Fruit fly (Drosophila melanogaster) whole organism, embryonic: ENCODE measurements around the gene Tssk.

Source experiments
- Aef1 ChIP-seq: fragments of 200-800 bp; sonication (Bioruptor generic); IDR thresholded peaks from 3 replicates; pipeline ENCODE4 v1.3.6; 2022; ENCODE audit warnings: missing biosample characterization, missing genetic modification characterization
- Antp ChIP-seq: fragments of 200-800 bp; sonication (Bioruptor generic); optimal IDR thresholded peaks from 3 replicates; lab custom pipeline; 2016; ENCODE audit warnings: missing biosample characterization, missing genetic modification characterization
- Atf3 ChIP-seq: fragments of 200-800 bp; sonication (Bioruptor generic); optimal IDR thresholded peaks from 3 replicates; lab custom pipeline; 2016; ENCODE audit warnings: missing biosample characterization, missing genetic modification characterization
- CG10147 ChIP-seq: fragments of 200-800 bp; sonication (Bioruptor generic); optimal IDR thresholded peaks from 2 replicates; lab custom pipeline; 2019; ENCODE audit warnings: missing biosample characterization, mild to moderate bottlenecking, missing genetic modification characterization, moderate library complexity
- CG11085 ChIP-seq: fragments of 200-800 bp; sonication (Bioruptor generic); IDR thresholded peaks from 2 replicates; pipeline ENCODE4 v1.3.6; 2022; ENCODE audit warnings: missing biosample characterization, missing genetic modification characterization
- CG11247 ChIP-seq: fragments of 200-800 bp; sonication (Bioruptor generic); IDR thresholded peaks from 2 replicates; pipeline ENCODE4 v1.3.6; 2022; ENCODE audit warnings: missing biosample characterization, missing genetic modification characterization
- CG11398 ChIP-seq: fragments of 200-800 bp; sonication (Bioruptor generic); optimal IDR thresholded peaks from 2 replicates; lab custom pipeline; 2016; ENCODE audit warnings: missing biosample characterization, missing genetic modification characterization
- CG11560 ChIP-seq: fragments of 200-800 bp; sonication (Bioruptor generic); IDR thresholded peaks from 3 replicates; pipeline ENCODE4 v1.3.6; 2022; ENCODE audit warnings: missing biosample characterization, missing genetic modification characterization
- CG13287 ChIP-seq: fragments of 200-800 bp; sonication (Bioruptor generic); IDR thresholded peaks from 2 replicates; pipeline ENCODE4 v1.3.6; 2022; ENCODE audit warnings: missing biosample characterization, missing genetic modification characterization; ENCODE audit not compliant: partially characterized antibody
- CG13296 ChIP-seq: fragments of 200-800 bp; sonication (Bioruptor generic); optimal IDR thresholded peaks from 3 replicates; lab custom pipeline; 2018; ENCODE audit warnings: missing biosample characterization, mild to moderate bottlenecking, missing genetic modification characterization
- CG14860 ChIP-seq: fragments of 200-800 bp; sonication (Bioruptor generic); IDR thresholded peaks from 3 replicates; pipeline ENCODE4 v1.3.6; 2022; ENCODE audit warnings: missing biosample characterization, missing genetic modification characterization; ENCODE audit not compliant: partially characterized antibody
- CG14965 ChIP-seq: fragments of 200-800 bp; sonication (Bioruptor generic); optimal IDR thresholded peaks from 2 replicates; lab custom pipeline; 2016; ENCODE audit warnings: missing biosample characterization, missing genetic modification characterization, borderline replicate concordance
- CG15011 ChIP-seq: fragments of 200-800 bp; sonication (Bioruptor generic); optimal IDR thresholded peaks from 3 replicates; lab custom pipeline; 2018; ENCODE audit warnings: missing biosample characterization, mild to moderate bottlenecking, missing genetic modification characterization
- CG17186 ChIP-seq: fragments of 200-800 bp; sonication (Bioruptor generic); optimal IDR thresholded peaks from 3 replicates; lab custom pipeline; 2017; ENCODE audit warnings: missing biosample characterization, missing genetic modification reagents, missing genetic modification characterization
- CG4328 ChIP-seq: fragments of 200-800 bp; sonication (Bioruptor generic); optimal IDR thresholded peaks from 3 replicates; lab custom pipeline; 2017; ENCODE audit warnings: missing biosample characterization, missing genetic modification reagents, missing genetic modification characterization
- CG4360 ChIP-seq: fragments of 200-800 bp; sonication (Bioruptor generic); IDR thresholded peaks from 2 replicates; pipeline ENCODE4 v1.3.6; 2022; ENCODE audit warnings: missing biosample characterization, missing genetic modification characterization
- CG4424 ChIP-seq: fragments of 200-800 bp; sonication (Bioruptor generic); optimal IDR thresholded peaks from 3 replicates; lab custom pipeline; 2016; ENCODE audit warnings: missing biosample characterization, missing genetic modification characterization
- CG7839 ChIP-seq: fragments of 200-800 bp; sonication (Bioruptor generic); optimal IDR thresholded peaks from 3 replicates; lab custom pipeline; 2018; ENCODE audit warnings: missing biosample characterization, mild to moderate bottlenecking, missing genetic modification characterization, moderate library complexity
- CG8089 ChIP-seq: fragments of 200-800 bp; sonication (Bioruptor generic); optimal IDR thresholded peaks from 3 replicates; lab custom pipeline; 2016; ENCODE audit warnings: missing biosample characterization, missing genetic modification characterization
- CoRest ChIP-seq: fragments of 200-800 bp; sonication (Bioruptor generic); optimal IDR thresholded peaks from 3 replicates; lab custom pipeline; 2018; ENCODE audit warnings: missing biosample characterization, mild to moderate bottlenecking, missing genetic modification characterization, moderate library complexity
- Gug ChIP-seq: fragments of 200-800 bp; sonication (Bioruptor generic); IDR thresholded peaks from 4 replicates; pipeline ENCODE4 v1.3.6; 2022; ENCODE audit warnings: missing biosample characterization, missing genetic modification characterization
- HLH54F ChIP-seq: fragments of 200-800 bp; sonication (Bioruptor generic); optimal IDR thresholded peaks from 3 replicates; lab custom pipeline; 2016; ENCODE audit warnings: missing biosample characterization, missing genetic modification characterization
- Hr51 ChIP-seq, 2 experiments: fragments of 200-800 bp; sonication (Bioruptor generic); optimal IDR thresholded peaks; 2 replicates in 1 of 2; 3 replicates in 1 of 2; lab custom pipeline; 2016 to 2018; ENCODE audit warnings: missing biosample characterization in 2 of 2, missing genetic modification characterization in 2 of 2, mild to moderate bottlenecking in 1 of 2, moderate library complexity in 1 of 2
- Lhr ChIP-seq: fragments of 200-800 bp; sonication (Bioruptor generic); optimal IDR thresholded peaks from 3 replicates; lab custom pipeline; 2017; ENCODE audit warnings: mild to moderate bottlenecking, missing biosample characterization, missing genetic modification reagents, missing genetic modification characterization
- Sox100B ChIP-seq: fragments of 200-800 bp; sonication (Bioruptor generic); optimal IDR thresholded peaks from 3 replicates; lab custom pipeline; 2018; ENCODE audit warnings: missing biosample characterization, mild to moderate bottlenecking, missing genetic modification characterization
- Stat92E ChIP-seq, 3 experiments: fragments of >200 bp in 2 of 3; fragments of 200-800 bp in 1 of 3; sonication (Bioruptor generic) in 1 of 3; optimal IDR thresholded peaks; 2 replicates each; lab custom pipeline; 2017 to 2019; ENCODE audit warnings: missing biosample characterization in 3 of 3, missing genetic modification characterization in 3 of 3, mild to moderate bottlenecking in 1 of 3, moderate library complexity in 1 of 3
- ac ChIP-seq: fragments of 200-800 bp; sonication (Bioruptor generic); optimal IDR thresholded peaks from 3 replicates; lab custom pipeline; 2017; ENCODE audit warnings: missing biosample characterization, mild to moderate bottlenecking, missing genetic modification characterization
- al ChIP-seq: fragments of 200-800 bp; sonication (Bioruptor generic); IDR thresholded peaks from 2 replicates; pipeline ENCODE4 v1.3.6; 2022; ENCODE audit warnings: missing biosample characterization, missing genetic modification characterization
- bowl ChIP-seq: fragments of 200-800 bp; sonication (Bioruptor generic); IDR thresholded peaks from 2 replicates; pipeline ENCODE4 v1.3.6; 2022; ENCODE audit warnings: missing biosample characterization, missing genetic modification characterization
- bsh ChIP-seq, 2 experiments: fragments of 200-800 bp; sonication (Bioruptor generic); optimal IDR thresholded peaks; 2 replicates each; lab custom pipeline; 2017 to 2018; ENCODE audit warnings: mild to moderate bottlenecking in 2 of 2, missing biosample characterization in 2 of 2, missing genetic modification characterization in 2 of 2, moderate library complexity in 1 of 2
- cas ChIP-seq: fragments of 200-800 bp; sonication (Bioruptor generic); IDR thresholded peaks from 2 replicates; pipeline ENCODE4 v1.3.6; 2022; ENCODE audit warnings: missing biosample characterization, missing genetic modification characterization
- caup ChIP-seq: fragments of 200-800 bp; sonication (Bioruptor generic); optimal IDR thresholded peaks from 3 replicates; lab custom pipeline; 2017; ENCODE audit warnings: missing biosample characterization, mild to moderate bottlenecking, missing genetic modification characterization, moderate library complexity; ENCODE audit not compliant: severe bottlenecking
- dan ChIP-seq: fragments of 200-800 bp; sonication (Bioruptor generic); IDR thresholded peaks from 2 replicates; pipeline ENCODE4 v1.3.6; 2022; ENCODE audit warnings: missing biosample characterization, missing genetic modification characterization
- danr ChIP-seq: fragments of 200-800 bp; sonication (Bioruptor generic); IDR thresholded peaks from 2 replicates; pipeline ENCODE4 v1.3.6; 2022; ENCODE audit warnings: missing biosample characterization, missing genetic modification characterization
- dimm ChIP-seq: fragments of 200-800 bp; sonication (Bioruptor generic); IDR thresholded peaks from 2 replicates; pipeline ENCODE4 v1.3.6; 2022; ENCODE audit warnings: missing biosample characterization, missing genetic modification characterization
- dmrt11E ChIP-seq: fragments of 200-800 bp; sonication (Bioruptor generic); optimal IDR thresholded peaks from 3 replicates; lab custom pipeline; 2018; ENCODE audit warnings: missing biosample characterization, mild to moderate bottlenecking, missing genetic modification characterization, moderate library complexity
- ems ChIP-seq: fragments of 200-800 bp; sonication (Bioruptor generic); optimal IDR thresholded peaks from 3 replicates; lab custom pipeline; 2016; ENCODE audit warnings: missing biosample characterization, missing genetic modification characterization
- ftz-f1 ChIP-seq: fragments of 200-800 bp; sonication (Bioruptor generic); optimal IDR thresholded peaks from 2 replicates; lab custom pipeline; 2016; ENCODE audit warnings: missing biosample characterization, missing genetic modification characterization
- h ChIP-seq: fragments of >200 bp; optimal IDR thresholded peaks from 2 replicates; lab custom pipeline; 2017
- hkb ChIP-seq, 2 experiments: fragments of 200-800 bp in 1 of 2; fragments of >200 bp in 1 of 2; sonication (Bioruptor generic) in 1 of 2; IDR thresholded peaks in 1 of 2; optimal IDR thresholded peaks in 1 of 2; 2 replicates each; pipeline versions ENCODE4 v1.3.6 to Lab custom; 2017 to 2022; ENCODE audit warnings: missing biosample characterization in 1 of 2, missing genetic modification characterization in 1 of 2
- jing ChIP-seq: fragments of 200-800 bp; sonication (Bioruptor generic); optimal IDR thresholded peaks from 2 replicates; lab custom pipeline; 2018; ENCODE audit warnings: missing biosample characterization, mild to moderate bottlenecking, missing genetic modification characterization
- phol ChIP-seq: fragments of 200-800 bp; sonication (Bioruptor generic); optimal IDR thresholded peaks from 3 replicates; lab custom pipeline; 2018; ENCODE audit warnings: missing biosample characterization, mild to moderate bottlenecking, missing genetic modification characterization, moderate library complexity
- sd ChIP-seq: fragments of 200-800 bp; sonication (Bioruptor generic); optimal IDR thresholded peaks from 3 replicates; lab custom pipeline; 2018; ENCODE audit warnings: missing biosample characterization, mild to moderate bottlenecking, missing genetic modification characterization, moderate library complexity
- sqz ChIP-seq: fragments of 200-800 bp; sonication (Bioruptor generic); optimal IDR thresholded peaks from 3 replicates; lab custom pipeline; 2018; ENCODE audit warnings: missing biosample characterization, mild to moderate bottlenecking, missing genetic modification characterization
- tio ChIP-seq: fragments of 200-800 bp; sonication (Bioruptor generic); optimal IDR thresholded peaks from 2 replicates; lab custom pipeline; 2017; ENCODE audit warnings: missing biosample characterization, missing genetic modification characterization, inconsistent platforms
- trem ChIP-seq: fragments of 200-800 bp; optimal IDR thresholded peaks from 3 replicates; lab custom pipeline; 2019; ENCODE audit warnings: missing biosample characterization, mild to moderate bottlenecking, missing genetic modification characterization, moderate library complexity
- twi ChIP-seq: fragments of 200-800 bp; optimal IDR thresholded peaks from 2 replicates; lab custom pipeline; 2019; ENCODE audit warnings: missing biosample characterization, mild to moderate bottlenecking, missing genetic modification characterization, moderate library complexity
- unc-4 ChIP-seq: fragments of 200-800 bp; sonication (Bioruptor generic); IDR thresholded peaks from 2 replicates; pipeline ENCODE4 v1.3.6; 2022; ENCODE audit warnings: missing biosample characterization, missing genetic modification characterization; ENCODE audit not compliant: partially characterized antibody

Gene Tssk

dm6 chr3R:18583881-18584545 is 14.5 kb upstream of the Tssk start (continued):
- peak; percentile 78 for TF ChIP-seq ac (GFP tag; lab: Kevin White, UChicago)
- peak; percentile 94 for TF ChIP-seq al (GFP tag; lab: Robert Waterston, UW)
- no peak for TF ChIP-seq unc-4 (GFP tag; lab: Robert Waterston, UW)
- TF ChIP-seq Atf3 (GFP tag; lab: Kevin White, UChicago), result peak; percentile 96
- peak; percentile 98 for TF ChIP-seq tio (GFP tag; lab: Kevin White, UChicago)
- no peak for TF ChIP-seq CG14860 (GFP tag; lab: Robert Waterston, UW)
- peak; percentile 75 for TF ChIP-seq ftz-f1 (GFP tag; lab: Kevin White, UChicago)
- TF ChIP-seq CG11398 (GFP tag; lab: Kevin White, UChicago), result peak; percentile 96
- TF ChIP-seq dimm (GFP tag; lab: Robert Waterston, UW), result peak; percentile 78
- TF ChIP-seq Lhr (GFP tag; lab: Kevin White, UChicago), result peak; percentile 97
- TF ChIP-seq dmrt11E, result peak; percentile 95
- peak; percentile 95 for TF ChIP-seq CG10147 (GFP tag; lab: Kevin White, UChicago)
- peak; percentile 67 for TF ChIP-seq dan (GFP tag; lab: Robert Waterston, UW)
- TF ChIP-seq CG4360 (GFP tag; lab: Robert Waterston, UW), result peak; percentile 75
- peak; percentile 97 for TF ChIP-seq CG8089 (GFP tag; lab: Kevin White, UChicago)
- peak; percentile 94 for TF ChIP-seq jing (GFP tag; lab: Kevin White, UChicago)
- peak; percentile 95 for TF ChIP-seq trem (tag; lab: Kevin White, UChicago)
- peak; percentile 99 for TF ChIP-seq CoRest (tag; lab: Kevin White, UChicago)
- TF ChIP-seq hkb (optimal IDR thresholded peaks at IDR 0.05; lab: Kevin White, UChicago), result peak; percentile 40
- peak; percentile 97 for TF ChIP-seq hkb (GFP tag; IDR thresholded peaks at IDR 0.05; lab: Robert Waterston, UW)
- TF ChIP-seq caup (GFP tag; lab: Kevin White, UChicago), result peak; percentile 97
- TF ChIP-seq Antp (GFP tag; lab: Kevin White, UChicago), result peak; percentile 96
- TF ChIP-seq CG15011 (GFP tag; lab: Kevin White, UChicago), result peak; percentile 95
- TF ChIP-seq phol (tag; lab: Kevin White, UChicago), result peak; percentile 96
- TF ChIP-seq HLH54F, result peak; percentile 97
- peak; percentile 78; the same call in 1 of the 2 replicates for TF ChIP-seq cas (GFP tag; lab: Robert Waterston, UW)
- TF ChIP-seq h, result no peak
- TF ChIP-seq Gug (GFP tag; lab: Robert Waterston, UW), result peak; percentile 91
- TF ChIP-seq Aef1, result peak; percentile 95
- peak; percentile 34; the same call in 1 of the 2 replicates for TF ChIP-seq CG13287 (GFP tag; lab: Robert Waterston, UW)
- TF ChIP-seq bsh (GFP tag; optimal IDR thresholded peaks at IDR 0.05; lab: Kevin White, UChicago), result peak; percentile 89 to 98
- TF ChIP-seq sqz (GFP tag; lab: Kevin White, UChicago), result peak; percentile 89
- TF ChIP-seq twi (tag; lab: Kevin White, UChicago), result peak; percentile 94
- TF ChIP-seq CG4328, result peak; percentile 96
- TF ChIP-seq CG11085 (GFP tag; lab: Robert Waterston, UW), result peak; percentile 91
- peak; percentile 85 for TF ChIP-seq CG11560 (tag; lab: Robert Waterston, UW)
- TF ChIP-seq CG13296 (GFP tag; lab: Kevin White, UChicago), result peak; percentile 95
- TF ChIP-seq CG7839 (tag; lab: Kevin White, UChicago), result peak; percentile 97
- TF ChIP-seq Stat92E (GFP tag; optimal IDR thresholded peaks at IDR 0.05; lab: Kevin White, UChicago), result peak in 1 of 3 experiments; percentile 94
- TF ChIP-seq danr (GFP tag; lab: Robert Waterston, UW), result peak; percentile 88
- peak; percentile 94 for TF ChIP-seq CG11247 (GFP tag; lab: Robert Waterston, UW)
- peak; percentile 97 for TF ChIP-seq CG4424
- TF ChIP-seq bowl (GFP tag; lab: Robert Waterston, UW), result peak; percentile 86
- peak; percentile 99 for TF ChIP-seq Sox100B (GFP tag; lab: Kevin White, UChicago)
- peak; percentile 94 to 97 for TF ChIP-seq Hr51 (GFP tag; optimal IDR thresholded peaks at IDR 0.05; lab: Kevin White, UChicago)
- peak; percentile 89 for TF ChIP-seq CG14965 (GFP tag; lab: Kevin White, UChicago)
- TF ChIP-seq sd (tag; lab: Kevin White, UChicago), result peak; percentile 95
- peak; percentile 88 for TF ChIP-seq CG17186 (GFP tag; lab: Kevin White, UChicago)
- peak; percentile 97 for TF ChIP-seq ems (GFP tag; lab: Kevin White, UChicago)
